Fruit fly (Drosophila melanogaster) whole organism: Measurements from ENCODE around the gene CG12702.

Experiments
- Dll ChIP-seq: fragments of >200 bp; optimal IDR thresholded peaks from 2 replicates; lab custom pipeline; 2017
- pan ChIP-seq: fragments of >200 bp; optimal IDR thresholded peaks from 2 replicates; lab custom pipeline; 2017
- psq ChIP-seq: fragments of >200 bp; optimal IDR thresholded peaks from 2 replicates; lab custom pipeline; 2017
- usp ChIP-seq: fragments of >200 bp; optimal IDR thresholded peaks from 2 replicates; lab custom pipeline; 2017; ENCODE audit warnings: missing biosample characterization, missing genetic modification characterization, mixed read lengths

- TF ChIP-seq Dll (no peak), pan (lab: Kevin White, UChicago) (no peak), usp (no peak), psq (lab: Kevin White, UChicago) (no peak)
Observed at dm6 chrX:19730844-19731243, 33.8 kb downstream of the CG12702 start, which contains the start of gene AP-1-2beta.
